Fruit fly (Drosophila melanogaster): ENCODE results near the gene ss.

The ss gene

dm6 chr3R:16403023-16403733 is at the start of gene ss:
TSS of gene ss (minus strand) at chr3R:16403690.
- TF ChIP-seq noc (tag; optimal IDR thresholded peaks at IDR 0.05) = no peak

dm6 chr3R:16452954-16453587 is 49.6 kb upstream of the ss start:
- TF ChIP-seq noc (tag; optimal IDR thresholded peaks at IDR 0.05) = no peak

- TF ChIP-seq noc (tag; optimal IDR thresholded peaks at IDR 0.05) = peak; percentile 84
Measured at dm6 chr3R:16449187-16449973, 45.9 kb upstream of the ss start.

dm6 chr3R:16448378-16449134 is 45.1 kb upstream of the ss start:
- TF ChIP-seq noc (tag; optimal IDR thresholded peaks at IDR 0.05) = peak; percentile 80

dm6 chr3R:16447448-16448045 is 44.1 kb upstream of the ss start:
- TF ChIP-seq noc (tag; optimal IDR thresholded peaks at IDR 0.05) = no peak

dm6 chr3R:16446836-16447235 is 43.3 kb upstream of the ss start:
- TF ChIP-seq noc (tag; optimal IDR thresholded peaks at IDR 0.05) = peak; percentile 7

- TF ChIP-seq noc (tag; optimal IDR thresholded peaks at IDR 0.05) = peak; percentile 86
Measured at dm6 chr3R:16442937-16443336, 39.4 kb upstream of the ss start, which contains the start of the genes Ttc1 and CG14882. TSS of gene Ttc1 (minus strand) at chr3R:16443007. TSS of gene CG14882 (plus strand) at chr3R:16443207.

- TF ChIP-seq noc (tag; optimal IDR thresholded peaks at IDR 0.05) = no peak
Measured at dm6 chr3R:16441367-16441923, 38.0 kb upstream of the ss start, which contains the start of gene ema. TSS of gene ema (minus strand) at chr3R:16441661.

dm6 chr3R:16436374-16437037 is 33.0 kb upstream of the ss start, which contains the start of gene mRpS33:
TSS of gene mRpS33 (minus strand) at chr3R:16436597.
- no peak for TF ChIP-seq noc (tag; optimal IDR thresholded peaks at IDR 0.05)

- TF ChIP-seq noc (tag; optimal IDR thresholded peaks at IDR 0.05) = no peak
Measured at dm6 chr3R:16434599-16434998, 31.1 kb upstream of the ss start, which contains the start of gene CG14881. TSS of gene CG14881 (plus strand) at chr3R:16434899.

dm6 chr3R:16432665-16433065 is 29.2 kb upstream of the ss start, which contains the start of gene Fntb:
TSS of gene Fntb (plus strand) at chr3R:16432998.
- TF ChIP-seq noc (tag; optimal IDR thresholded peaks at IDR 0.05) = peak; percentile 85

dm6 chr3R:16431707-16432106 is 28.2 kb upstream of the ss start:
- TF ChIP-seq noc (tag; optimal IDR thresholded peaks at IDR 0.05) = no peak

- no peak for TF ChIP-seq noc (tag; optimal IDR thresholded peaks at IDR 0.05)
Measured at dm6 chr3R:16430381-16430780, 26.9 kb upstream of the ss start, which contains the start of gene CG31279. TSS of gene CG31279 (plus strand) at chr3R:16430681.

dm6 chr3R:16427520-16427919 is 24.0 kb upstream of the ss start:
- TF ChIP-seq noc (tag; optimal IDR thresholded peaks at IDR 0.05) = no peak

All from whole organism, larva.